Worm (Caenorhabditis elegans): ENCODE data around the gene lmd-4.
"Not testable (repeated sequence)": the region's sequence is repeated elsewhere in the genome, so short reads cannot be mapped to it uniquely, and the experiment has no call there.

DNA sequence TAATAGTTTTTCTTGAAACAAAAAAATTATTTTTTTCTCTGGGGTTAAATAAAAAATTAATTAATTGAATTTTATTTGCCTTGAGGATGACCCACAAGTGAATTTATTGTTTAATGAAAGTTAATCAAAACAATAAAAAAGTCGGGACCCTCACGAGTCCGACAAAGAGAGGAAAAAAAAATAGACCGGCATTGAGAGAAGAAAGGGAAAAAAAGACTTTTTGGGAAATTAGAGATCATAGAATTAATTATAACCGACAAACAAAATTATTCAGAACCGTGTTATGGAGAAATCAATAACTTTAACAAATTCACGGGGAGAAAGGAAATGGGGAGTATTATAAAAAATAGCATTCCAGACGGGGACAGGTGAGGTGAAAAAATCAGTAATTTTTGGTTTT lies 16.4 kb upstream of the lmd-4 start, which contains the start of gene F10G2.7:
- not testable (repeated sequence) for TF ChIP-seq med-1 (GFP tag; optimal IDR thresholded peaks at IDR 0.05; ENCODE audit: insufficient read depth); flt-1 (GFP tag; IDR thresholded peaks at IDR 0.05); klf-2 (GFP tag; conservative IDR thresholded peaks at IDR 0.05)
